Fruit fly (Drosophila melanogaster) whole organism, wandering third instar larva: Measurements from ENCODE around the gene Ndc1.

Experiments used
- CG32264 ChIP-seq: fragments of 200-800 bp; sonication (Bioruptor generic); optimal IDR thresholded peaks from 2 replicates; lab custom pipeline; 2016; ENCODE audit warnings: missing biosample characterization, missing genetic modification characterization
- CG9705 ChIP-seq: fragments of 200-800 bp; sonication (Bioruptor generic); optimal IDR thresholded peaks from 2 replicates; lab custom pipeline; 2018; ENCODE audit warnings: missing biosample characterization, mild to moderate bottlenecking, missing genetic modification characterization
- CrebA ChIP-seq: fragments of 200-800 bp; sonication (Bioruptor generic); optimal IDR thresholded peaks from 2 replicates; lab custom pipeline; 2016; ENCODE audit warnings: missing biosample characterization, mild to moderate bottlenecking, missing genetic modification characterization, borderline replicate concordance
- Dfd ChIP-seq: fragments of >200 bp; optimal IDR thresholded peaks from 2 replicates; lab custom pipeline; 2017; ENCODE audit warnings: missing biosample characterization, missing genetic modification characterization
- Dif ChIP-seq: fragments of 200-275, 200-300 bp; sonication (Bioruptor generic); optimal IDR thresholded peaks from 2 replicates; lab custom pipeline; 2018; ENCODE audit warnings: missing biosample characterization, missing genetic modification characterization; ENCODE audit not compliant: partially characterized antibody
- Hnf4 ChIP-seq: fragments of 200-800 bp; sonication (Bioruptor generic); optimal IDR thresholded peaks from 2 replicates; lab custom pipeline; 2016; ENCODE audit warnings: missing biosample characterization, mild to moderate bottlenecking, missing genetic modification characterization
- Hr83 ChIP-seq: fragments of 200-300 bp; sonication (Bioruptor generic); optimal IDR thresholded peaks from 2 replicates; lab custom pipeline; 2016; ENCODE audit warnings: missing biosample characterization, mild to moderate bottlenecking, missing genetic modification characterization, moderate library complexity; ENCODE audit not compliant: poor library complexity, severe bottlenecking
- Jra ChIP-seq: sonication (Bioruptor generic); optimal IDR thresholded peaks from 2 replicates; lab custom pipeline; 2016; ENCODE audit warnings: missing biosample characterization, missing genetic modification characterization
- Myc ChIP-seq: fragments of >200 bp; optimal IDR thresholded peaks from 2 replicates; lab custom pipeline; 2017
- OdsH ChIP-seq: fragments of 200-800 bp; sonication (Bioruptor generic); optimal IDR thresholded peaks from 2 replicates; lab custom pipeline; 2016; ENCODE audit warnings: missing biosample characterization, mild to moderate bottlenecking, missing genetic modification characterization
- Rel ChIP-seq, 2 experiments: fragments of 200-800 bp; sonication (Bioruptor generic) in 1 of 2; optimal IDR thresholded peaks; 2 replicates in 1 of 2; 3 replicates in 1 of 2; lab custom pipeline; 2016 to 2019; ENCODE audit warnings: mild to moderate bottlenecking in 2 of 2, missing biosample characterization in 2 of 2, missing genetic modification characterization in 2 of 2, moderate library complexity in 1 of 2
- dmrt93B ChIP-seq: fragments of 200-800 bp; sonication (Bioruptor generic); optimal IDR thresholded peaks from 2 replicates; lab custom pipeline; 2018; ENCODE audit warnings: missing biosample characterization, mild to moderate bottlenecking, missing genetic modification characterization
- dsf ChIP-seq: sonication (Bioruptor generic); optimal IDR thresholded peaks from 2 replicates; lab custom pipeline; 2016; ENCODE audit warnings: missing biosample characterization, missing genetic modification characterization, borderline replicate concordance
- ey ChIP-seq: fragments of 200-800 bp; sonication (Bioruptor generic); optimal IDR thresholded peaks from 2 replicates; lab custom pipeline; 2016; ENCODE audit warnings: missing biosample characterization, missing genetic modification characterization
- foxo ChIP-seq, 2 experiments: fragments of 200-800 bp; sonication (Bioruptor generic); optimal IDR thresholded peaks; 2 replicates in 1 of 2; 3 replicates in 1 of 2; lab custom pipeline; 2016 to 2017; ENCODE audit warnings: missing biosample characterization in 2 of 2, missing genetic modification characterization in 2 of 2
- fru ChIP-seq: fragments of 200-800 bp; sonication (Bioruptor generic); optimal IDR thresholded peaks from 3 replicates; lab custom pipeline; 2016; ENCODE audit warnings: missing biosample characterization, mild to moderate bottlenecking, missing genetic modification characterization
- h ChIP-seq: fragments of 200-800 bp; sonication (Bioruptor generic); optimal IDR thresholded peaks from 3 replicates; lab custom pipeline; 2016; ENCODE audit warnings: missing biosample characterization, mild to moderate bottlenecking, missing genetic modification characterization
- lola ChIP-seq: fragments of >200 bp; optimal IDR thresholded peaks from 2 replicates; lab custom pipeline; 2017; ENCODE audit warnings: missing biosample characterization, missing genetic modification characterization
- rgr ChIP-seq: fragments of 200-800 bp; sonication (Bioruptor generic); optimal IDR thresholded peaks from 3 replicates; lab custom pipeline; 2016; ENCODE audit warnings: missing biosample characterization, mild to moderate bottlenecking, missing genetic modification characterization
- sage ChIP-seq: fragments of 200-800 bp; sonication (Bioruptor generic); optimal IDR thresholded peaks from 2 replicates; lab custom pipeline; 2016; ENCODE audit warnings: missing biosample characterization, mild to moderate bottlenecking, missing genetic modification characterization
- sv ChIP-seq: fragments of 200-800 bp; sonication (Bioruptor generic); optimal IDR thresholded peaks from 3 replicates; lab custom pipeline; 2016; ENCODE audit warnings: missing biosample characterization, missing genetic modification characterization
- tai ChIP-seq: sonication (Bioruptor generic); optimal IDR thresholded peaks from 2 replicates; lab custom pipeline; 2016; ENCODE audit warnings: missing biosample characterization, missing genetic modification characterization
- usp ChIP-seq: fragments of >200 bp; optimal IDR thresholded peaks from 2 replicates; lab custom pipeline; 2017; ENCODE audit warnings: missing biosample characterization, missing genetic modification characterization
- woc ChIP-seq: sonication (Bioruptor generic); optimal IDR thresholded peaks from 2 replicates; lab custom pipeline; 2016; ENCODE audit warnings: missing biosample characterization, mild to moderate bottlenecking, missing genetic modification characterization

Ndc1 gene

dm6 chr3R:23933684-23934575 is 9.7 kb downstream of the Ndc1 start, which contains the start of gene CG5854 (continued):
- peak; percentile 69 to 98 for TF ChIP-seq foxo (GFP tag; optimal IDR thresholded peaks at IDR 0.05; lab: Kevin White, UChicago)
- TF ChIP-seq lola, result no peak
- TF ChIP-seq CG32264, result peak; percentile 92
- TF ChIP-seq OdsH, result peak; percentile 96
- TF ChIP-seq, all 38 proteins: peak for 24

dm6 chr3R:23938564-23939122 is 14.4 kb downstream of the Ndc1 start:
- no peak for TF ChIP-seq Rel (GFP tag; optimal IDR thresholded peaks at IDR 0.05; lab: Kevin White, UChicago)
- peak; percentile 41 for TF ChIP-seq Rel (tag; optimal IDR thresholded peaks at IDR 0.05; lab: Kevin White, UChicago)
- TF ChIP-seq usp (GFP tag; lab: Kevin White, UChicago), result no peak
- TF ChIP-seq, all 38 proteins: peak for 1

dm6 chr3R:23939921-23940839 is 16.0 kb downstream of the Ndc1 start:
- TF ChIP-seq sv (GFP tag; lab: Kevin White, UChicago) (peak; percentile 71), OdsH (peak; percentile 54), woc (GFP tag; lab: Kevin White, UChicago) (no peak), Hr83 (peak; percentile 80), Dif (GFP tag; lab: Kevin White, UChicago) (no peak), Myc (lab: Kevin White, UChicago) (no peak), sage (GFP tag; lab: Kevin White, UChicago) (no peak), CG9705 (GFP tag; lab: Kevin White, UChicago) (peak; percentile 11), Hnf4 (GFP tag; lab: Kevin White, UChicago) (peak; percentile 38), h (GFP tag; lab: Kevin White, UChicago) (peak; percentile 32), rgr (peak; percentile 39), Jra (GFP tag; lab: Kevin White, UChicago) (peak; percentile 12), Dfd (GFP tag; lab: Kevin White, UChicago) (no peak), Rel (GFP tag; optimal IDR thresholded peaks at IDR 0.05; lab: Kevin White, UChicago) (no peak), Rel (tag; optimal IDR thresholded peaks at IDR 0.05; lab: Kevin White, UChicago) (no peak), dmrt93B (GFP tag; lab: Kevin White, UChicago) (peak; percentile 26), usp (GFP tag; lab: Kevin White, UChicago) (no peak)

dm6 chr3R:23940840-23941364 is 16.7 kb downstream of the Ndc1 start:
- TF ChIP-seq dmrt93B (GFP tag; lab: Kevin White, UChicago), result peak; percentile 7
- TF ChIP-seq CrebA (GFP tag; lab: Kevin White, UChicago), result no peak

dm6 chr3R:23941643-23942424 is 17.6 kb downstream of the Ndc1 start:
- TF ChIP-seq tai (no peak), CrebA (GFP tag; lab: Kevin White, UChicago) (no peak), ey (GFP tag; lab: Kevin White, UChicago) (peak; percentile 21), fru (GFP tag; lab: Kevin White, UChicago) (peak; percentile 30), rgr (peak; percentile 2), foxo (GFP tag; optimal IDR thresholded peaks at IDR 0.05; lab: Kevin White, UChicago) (peak; percentile 34 to 50), Jra (GFP tag; lab: Kevin White, UChicago) (no peak), Rel (GFP tag; optimal IDR thresholded peaks at IDR 0.05; lab: Kevin White, UChicago) (peak; percentile 19), Rel (tag; optimal IDR thresholded peaks at IDR 0.05; lab: Kevin White, UChicago) (peak; percentile 71), Hnf4 (GFP tag; lab: Kevin White, UChicago) (peak; percentile 20), Hr83 (no peak), h (GFP tag; lab: Kevin White, UChicago) (peak; percentile 30), dsf (GFP tag; lab: Kevin White, UChicago) (no peak), woc (GFP tag; lab: Kevin White, UChicago) (peak; percentile 29)
- TF ChIP-seq, all 38 proteins: peak for 8
